Worm (Caenorhabditis elegans) whole organism, L1 larva: ENCODE measurements around the gene Y102A5C.2.

Experiments
- Y116A8C.19 ChIP-seq: sonication (generic microtip); optimal IDR thresholded peaks from 2 replicates; lab custom pipeline; 2016; ENCODE audit warnings: missing compliant biosample characterization, missing genetic modification characterization, borderline replicate concordance
- aly-2 ChIP-seq: fragments of 150-350 bp; optimal IDR thresholded peaks from 2 replicates; lab custom pipeline; 2014; ENCODE audit warnings: missing biosample characterization, missing genetic modification characterization
- lin-13 ChIP-seq: fragments of 150-350 bp; optimal IDR thresholded peaks from 2 replicates; lab custom pipeline; 2014; ENCODE audit warnings: missing biosample characterization, missing genetic modification reagents, missing genetic modification characterization
- skn-1 ChIP-seq: fragments of 150-350 bp; optimal IDR thresholded peaks from 2 replicates; lab custom pipeline; 2014; ENCODE audit warnings: missing biosample characterization, missing genetic modification characterization

- TF ChIP-seq aly-2 (tag; lab: Kevin White, UChicago) (no peak), Y116A8C.19 (tag; lab: Kevin White, UChicago) (no peak), lin-13 (GFP tag; lab: Kevin White, UChicago) (no peak), skn-1 (tag; lab: Kevin White, UChicago) (no peak)
Measured at ce11 chrV:16921952-16922351, 3.4 kb downstream of the Y102A5C.2 start, which contains the start of gene Y102A5C.4.
